Worm (Caenorhabditis elegans) whole organism, L4/young adult: ENCODE data around the gene C12D12.1.

ENCODE experiments used
- W03F9.2 ChIP-seq: fragments of 150-350 bp; optimal IDR thresholded peaks from 2 replicates; lab custom pipeline; 2014; ENCODE audit warnings: missing biosample characterization, missing genetic modification characterization
- dao-5 ChIP-seq: sonication (generic microtip); optimal IDR thresholded peaks from 2 replicates; lab custom pipeline; 2016; ENCODE audit warnings: missing genotype, missing genetic modification characterization, moderate library complexity, missing compliant biosample characterization
- him-1 ChIP-seq: sonication (generic microtip); optimal IDR thresholded peaks from 2 replicates; lab custom pipeline; 2016; ENCODE audit warnings: missing genotype, missing genetic modification reagents, missing genetic modification characterization, missing compliant biosample characterization

ce11 chrX:3479950-3480349, 19.1 kb upstream of the C12D12.1 start, which contains the start of gene wrt-6:
- TF ChIP-seq him-1 (tag; lab: Kevin White, UChicago): no peak
- no peak for TF ChIP-seq W03F9.2 (tag; lab: Kevin White, UChicago)
- TF ChIP-seq dao-5 (tag; lab: Kevin White, UChicago): no peak
